Worm (Caenorhabditis elegans) whole organism, late embryonic: Measurements from ENCODE around the gene lgc-17.

ENCODE experiments used
- C38D4.7 ChIP-seq: fragments of 200-800 bp; sonication (Bioruptor generic); optimal IDR thresholded peaks from 2 replicates; lab custom pipeline; 2018; ENCODE audit warnings: mild to moderate bottlenecking, missing genetic modification characterization, moderate library complexity, missing compliant biosample characterization
- T23F11.4 ChIP-seq: fragments of 200-800 bp; sonication (Bioruptor generic); optimal IDR thresholded peaks from 2 replicates; lab custom pipeline; 2018; ENCODE audit warnings: mild to moderate bottlenecking, missing genetic modification characterization, missing compliant biosample characterization
- ama-1 ChIP-seq: fragments of 150-350 bp; optimal IDR thresholded peaks from 2 replicates; lab custom pipeline; 2014
- ceh-14 ChIP-seq: sonication (generic microtip); optimal IDR thresholded peaks from 2 replicates; lab custom pipeline; 2016; ENCODE audit warnings: missing genotype, missing genetic modification characterization, missing compliant biosample characterization
- ceh-18 ChIP-seq: sonication (generic microtip); optimal IDR thresholded peaks from 2 replicates; lab custom pipeline; 2016; ENCODE audit warnings: missing genetic modification characterization, missing compliant biosample characterization
- ceh-2 ChIP-seq: sonication (generic microtip); optimal IDR thresholded peaks from 2 replicates; lab custom pipeline; 2016; ENCODE audit warnings: missing genotype, missing genetic modification characterization, missing compliant biosample characterization
- ceh-31 ChIP-seq: sonication (generic microtip); optimal IDR thresholded peaks from 2 replicates; lab custom pipeline; 2016; ENCODE audit warnings: missing genetic modification characterization, missing compliant biosample characterization
- ceh-34 ChIP-seq: sonication (generic microtip); optimal IDR thresholded peaks from 2 replicates; lab custom pipeline; 2016; ENCODE audit warnings: mild to moderate bottlenecking, missing genetic modification characterization, missing compliant biosample characterization
- ceh-6 ChIP-seq: fragments of 200-800 bp; sonication (Bioruptor generic); optimal IDR thresholded peaks from 2 replicates; lab custom pipeline; 2018; ENCODE audit warnings: mild to moderate bottlenecking, missing genetic modification characterization, missing compliant biosample characterization
- ceh-9 ChIP-seq: sonication (generic microtip); optimal IDR thresholded peaks from 2 replicates; lab custom pipeline; 2016; ENCODE audit warnings: mild to moderate bottlenecking, missing genetic modification characterization, inconsistent platforms, missing compliant biosample characterization
- dve-1 ChIP-seq: sonication (generic microtip); optimal IDR thresholded peaks from 2 replicates; lab custom pipeline; 2017; ENCODE audit warnings: antibody characterized with exemption, mild to moderate bottlenecking, missing genetic modification characterization, missing compliant biosample characterization
- elt-2 ChIP-seq: sonication (generic microtip); optimal IDR thresholded peaks from 2 replicates; lab custom pipeline; 2016; ENCODE audit warnings: missing genetic modification reagents, missing genetic modification characterization, missing compliant biosample characterization
- hlh-15 ChIP-seq: sonication (generic microtip); optimal IDR thresholded peaks from 2 replicates; lab custom pipeline; 2016; ENCODE audit warnings: missing genetic modification characterization, missing compliant biosample characterization
- hlh-6 ChIP-seq: sonication (generic microtip); optimal IDR thresholded peaks from 2 replicates; lab custom pipeline; 2016; ENCODE audit warnings: missing genotype, missing genetic modification characterization, missing compliant biosample characterization
- hlh-8 ChIP-seq: sonication (generic microtip); optimal IDR thresholded peaks from 2 replicates; lab custom pipeline; 2016; ENCODE audit warnings: missing genotype, missing genetic modification characterization, missing compliant biosample characterization
- lin-11 ChIP-seq: fragments of 200-800 bp; sonication (Bioruptor generic); optimal IDR thresholded peaks from 2 replicates; lab custom pipeline; 2018; ENCODE audit warnings: mild to moderate bottlenecking, missing genetic modification characterization, missing compliant biosample characterization
- nfya-1 ChIP-seq: sonication (generic microtip); optimal IDR thresholded peaks from 2 replicates; lab custom pipeline; 2017; ENCODE audit warnings: missing genetic modification characterization, mild to moderate bottlenecking, missing compliant biosample characterization, antibody characterized with exemption, moderate library complexity
- nhr-232 ChIP-seq: sonication (generic microtip); optimal IDR thresholded peaks from 2 replicates; lab custom pipeline; 2016; ENCODE audit warnings: missing genetic modification characterization, missing compliant biosample characterization
- pag-3 ChIP-seq: sonication (generic microtip); optimal IDR thresholded peaks from 2 replicates; lab custom pipeline; 2016; ENCODE audit warnings: missing compliant biosample characterization, missing genetic modification characterization, borderline replicate concordance
- pha-2 ChIP-seq: sonication (generic microtip); optimal IDR thresholded peaks from 2 replicates; lab custom pipeline; 2017; ENCODE audit warnings: mild to moderate bottlenecking, missing genetic modification characterization, missing compliant biosample characterization
- sox-4 ChIP-seq: sonication (generic microtip); optimal IDR thresholded peaks from 2 replicates; lab custom pipeline; 2017; ENCODE audit warnings: mild to moderate bottlenecking, missing genetic modification characterization, inconsistent platforms, missing compliant biosample characterization
- syd-9 ChIP-seq: sonication (generic microtip); optimal IDR thresholded peaks from 2 replicates; lab custom pipeline; 2016; ENCODE audit warnings: mild to moderate bottlenecking, missing genetic modification characterization, moderate library complexity, missing compliant biosample characterization
- tbx-2 ChIP-seq: sonication (generic microtip); optimal IDR thresholded peaks from 2 replicates; lab custom pipeline; 2016; ENCODE audit warnings: missing genetic modification characterization, missing compliant biosample characterization
- ttx-3 ChIP-seq: sonication (generic microtip); optimal IDR thresholded peaks from 2 replicates; lab custom pipeline; 2016; ENCODE audit warnings: missing genetic modification reagents, missing genetic modification characterization, missing compliant biosample characterization
- unc-55 ChIP-seq: sonication (generic microtip); optimal IDR thresholded peaks from 2 replicates; lab custom pipeline; 2017; ENCODE audit warnings: missing biosample characterization, missing genetic modification reagents, missing genetic modification characterization
- zip-5 ChIP-seq: sonication (generic microtip); optimal IDR thresholded peaks from 2 replicates; lab custom pipeline; 2016; ENCODE audit warnings: missing genetic modification characterization, missing compliant biosample characterization

Gene lgc-17

ce11 chrX:12171631-12172348, 50.4 kb downstream of the lgc-17 start, which contains the start of gene F57G12.1 (continued):
- TF ChIP-seq ceh-34 (tag; lab: Kevin White, UChicago): peak; percentile 70
- TF ChIP-seq unc-55 (GFP tag; lab: Kevin White, UChicago): peak; percentile 65
- TF ChIP-seq pha-2 (tag; lab: Kevin White, UChicago): no peak
- peak; percentile 49 for TF ChIP-seq ceh-6 (GFP tag; lab: Kevin White, UChicago)
- peak; percentile 50 for TF ChIP-seq elt-2 (tag; lab: Kevin White, UChicago)
- TF ChIP-seq ceh-31: peak; percentile 70
- TF ChIP-seq tbx-2: peak; percentile 43
- TF ChIP-seq syd-9 (tag; lab: Kevin White, UChicago): peak; percentile 4
- TF ChIP-seq ttx-3 (tag; lab: Kevin White, UChicago): peak; percentile 30
- peak; percentile 53 for TF ChIP-seq ceh-2 (tag; lab: Kevin White, UChicago)
- TF ChIP-seq ceh-14 (tag; lab: Kevin White, UChicago): peak; percentile 75
- TF ChIP-seq dve-1: no peak
- no peak for TF ChIP-seq hlh-6
- TF ChIP-seq ceh-18 (tag; lab: Kevin White, UChicago): peak; percentile 66
- no peak for TF ChIP-seq zip-5 (tag; lab: Kevin White, UChicago)
- TF ChIP-seq hlh-8: peak; percentile 13
- no peak for TF ChIP-seq ceh-9 (tag; lab: Kevin White, UChicago)
- no peak for TF ChIP-seq sox-4 (tag; lab: Kevin White, UChicago)
- no peak for TF ChIP-seq T23F11.4 (GFP tag; lab: Kevin White, UChicago)
- TF ChIP-seq C38D4.7: no peak
- no peak for TF ChIP-seq hlh-15
- TF ChIP-seq nfya-1 (tag; lab: Kevin White, UChicago): peak; percentile 84

DNA sequence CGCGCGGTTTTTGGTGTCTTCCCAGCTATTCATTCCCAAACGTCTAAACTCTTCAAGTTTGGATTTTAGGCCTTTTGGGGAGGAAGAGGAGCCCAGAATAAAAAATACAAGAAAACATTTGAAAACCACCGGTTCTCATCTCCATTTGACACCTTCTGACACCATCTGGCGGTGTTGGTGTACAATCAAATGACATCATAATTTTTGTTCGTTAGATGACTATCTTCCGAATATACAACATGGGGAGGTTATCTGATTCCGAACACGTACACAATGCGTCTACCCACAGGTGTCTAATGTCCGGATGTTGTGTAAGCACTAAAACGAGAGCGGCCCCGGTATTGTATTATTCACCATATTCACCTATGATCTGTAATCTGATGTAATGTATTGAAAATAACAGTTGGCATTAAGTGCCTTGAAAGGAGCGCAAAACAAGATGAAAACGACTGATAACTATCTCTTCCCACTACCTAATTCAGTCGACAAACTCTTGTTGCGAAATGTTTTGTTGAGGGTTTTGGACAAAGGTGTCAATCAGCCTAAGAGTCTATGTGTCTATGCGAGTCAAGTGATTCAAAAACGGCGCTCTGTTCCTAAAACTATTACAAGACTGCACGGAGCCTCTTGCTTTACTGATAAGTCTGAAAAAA, 51.2 kb downstream of the lgc-17 start:
- TF ChIP-seq nhr-232 (tag; lab: Kevin White, UChicago) (no peak), pag-3 (tag; lab: Kevin White, UChicago) (no peak)
- TF ChIP-seq, all 69 proteins: peak for 0

ce11 chrX:12173989-12174388, 52.6 kb downstream of the lgc-17 start:
- TF ChIP-seq hlh-8 (no peak), ama-1 (lab: Kevin White, UChicago) (no peak), lin-11 (tag; lab: Kevin White, UChicago) (no peak)
